Fruit fly (Drosophila melanogaster) whole organism, embryonic: Measurements from ENCODE around the gene fzo.
A peak's percentile ranks its signal among the peaks of the same experiment; 100 is the strongest.

Experiments used
- BEAF-32 ChIP-seq: fragments of 200-800 bp; sonication (Bioruptor generic); optimal IDR thresholded peaks from 3 replicates; lab custom pipeline; 2017; ENCODE audit warnings: missing biosample characterization, missing genetic modification characterization, mild to moderate bottlenecking, moderate library complexity, missing genetic modification reagents
- C15 ChIP-seq: fragments of 200-800 bp; sonication (Bioruptor generic); IDR thresholded peaks from 3 replicates; pipeline ENCODE4 v1.3.6; 2022; ENCODE audit warnings: missing biosample characterization, missing genetic modification characterization
- CG11085 ChIP-seq: fragments of 200-800 bp; sonication (Bioruptor generic); IDR thresholded peaks from 2 replicates; pipeline ENCODE4 v1.3.6; 2022; ENCODE audit warnings: missing biosample characterization, missing genetic modification characterization
- CG12391 ChIP-seq: fragments of 200-800 bp; sonication (Bioruptor generic); optimal IDR thresholded peaks from 3 replicates; lab custom pipeline; 2018; ENCODE audit warnings: missing biosample characterization, mild to moderate bottlenecking, missing genetic modification characterization, moderate library complexity
- CG12942 ChIP-seq: fragments of 200-800 bp; sonication (Bioruptor generic); optimal IDR thresholded peaks from 3 replicates; lab custom pipeline; 2016; ENCODE audit warnings: missing biosample characterization, missing genetic modification characterization
- CG13424 ChIP-seq: fragments of 200-800 bp; sonication (Bioruptor generic); optimal IDR thresholded peaks from 2 replicates; lab custom pipeline; 2019; ENCODE audit warnings: missing biosample characterization, mild to moderate bottlenecking, missing genetic modification characterization, moderate library complexity
- CG14014 ChIP-seq: fragments of 200-800 bp; sonication (Bioruptor generic); IDR thresholded peaks from 2 replicates; pipeline ENCODE4 v1.3.6; 2022; ENCODE audit warnings: missing biosample characterization, missing genetic modification characterization
- CG17186 ChIP-seq: fragments of 200-800 bp; sonication (Bioruptor generic); optimal IDR thresholded peaks from 3 replicates; lab custom pipeline; 2017; ENCODE audit warnings: missing biosample characterization, missing genetic modification reagents, missing genetic modification characterization
- CG2202 ChIP-seq: fragments of 200-800 bp; sonication (Bioruptor generic); optimal IDR thresholded peaks from 2 replicates; lab custom pipeline; 2018; ENCODE audit warnings: missing biosample characterization, mild to moderate bottlenecking, missing genetic modification characterization
- CG2678 ChIP-seq: fragments of 200-800 bp; sonication (Bioruptor generic); optimal IDR thresholded peaks from 3 replicates; lab custom pipeline; 2019; ENCODE audit warnings: missing biosample characterization, mild to moderate bottlenecking, missing genetic modification characterization, moderate library complexity
- CG30403 ChIP-seq: fragments of 200-800 bp; sonication (Bioruptor generic); optimal IDR thresholded peaks from 3 replicates; lab custom pipeline; 2016; ENCODE audit warnings: missing biosample characterization, missing genetic modification characterization
- CG31224 ChIP-seq: fragments of 200-800 bp; sonication (Bioruptor generic); IDR thresholded peaks from 2 replicates; pipeline ENCODE4 v1.3.6; 2022; ENCODE audit warnings: missing biosample characterization, missing genetic modification characterization
- CG32532 ChIP-seq: fragments of 200-800 bp; sonication (Bioruptor generic); IDR thresholded peaks from 2 replicates; pipeline ENCODE4 v1.3.6; 2022; ENCODE audit warnings: missing biosample characterization, missing genetic modification characterization
- CG32767 ChIP-seq: fragments of 200-800 bp; sonication (Bioruptor generic); IDR thresholded peaks from 2 replicates; pipeline ENCODE4 v1.3.6; 2022; ENCODE audit warnings: missing biosample characterization, missing genetic modification characterization
- CG4617 ChIP-seq: fragments of 200-800 bp; sonication (Bioruptor generic); optimal IDR thresholded peaks from 3 replicates; lab custom pipeline; 2016; ENCODE audit warnings: missing biosample characterization, missing genetic modification characterization, borderline replicate concordance
- CG6175 ChIP-seq: fragments of 200-800 bp; sonication (Bioruptor generic); IDR thresholded peaks from 3 replicates; pipeline ENCODE4 v1.3.6; 2022; ENCODE audit warnings: missing biosample characterization, missing genetic modification characterization
- CG6254 ChIP-seq: fragments of 200-800 bp; sonication (Bioruptor generic); optimal IDR thresholded peaks from 3 replicates; lab custom pipeline; 2017; ENCODE audit warnings: mild to moderate bottlenecking, missing biosample characterization, missing genetic modification reagents, missing genetic modification characterization
- CG6272 ChIP-seq: fragments of 200-800 bp; sonication (Bioruptor generic); IDR thresholded peaks from 2 replicates; pipeline ENCODE4 v1.3.6; 2022; ENCODE audit warnings: missing biosample characterization, missing genetic modification characterization
- CG6765 ChIP-seq: fragments of 200-800 bp; sonication (Bioruptor generic); optimal IDR thresholded peaks from 3 replicates; lab custom pipeline; 2017; ENCODE audit warnings: missing biosample characterization, mild to moderate bottlenecking, missing genetic modification characterization
- CG7839 ChIP-seq: fragments of 200-800 bp; sonication (Bioruptor generic); optimal IDR thresholded peaks from 3 replicates; lab custom pipeline; 2018; ENCODE audit warnings: missing biosample characterization, mild to moderate bottlenecking, missing genetic modification characterization, moderate library complexity
- CG9609 ChIP-seq: fragments of 200-800 bp; sonication (Bioruptor generic); optimal IDR thresholded peaks from 3 replicates; lab custom pipeline; 2016; ENCODE audit warnings: missing biosample characterization, missing genetic modification characterization
- CoRest ChIP-seq: fragments of 200-800 bp; sonication (Bioruptor generic); optimal IDR thresholded peaks from 3 replicates; lab custom pipeline; 2018; ENCODE audit warnings: missing biosample characterization, mild to moderate bottlenecking, missing genetic modification characterization, moderate library complexity
- Dll ChIP-seq: fragments of 200-800 bp; sonication (Bioruptor generic); IDR thresholded peaks from 4 replicates; pipeline ENCODE4 v1.3.6; 2022; ENCODE audit warnings: missing biosample characterization, missing genetic modification characterization; ENCODE audit not compliant: partially characterized antibody
- Ets97D ChIP-seq: fragments of 200-800 bp; sonication (Bioruptor generic); optimal IDR thresholded peaks from 3 replicates; lab custom pipeline; 2016; ENCODE audit warnings: missing biosample characterization, missing genetic modification characterization
- Gug ChIP-seq: fragments of 200-800 bp; sonication (Bioruptor generic); IDR thresholded peaks from 4 replicates; pipeline ENCODE4 v1.3.6; 2022; ENCODE audit warnings: missing biosample characterization, missing genetic modification characterization
- HLH3B ChIP-seq: fragments of 200-800 bp; sonication (Bioruptor generic); IDR thresholded peaks from 2 replicates; pipeline ENCODE4 v1.3.6; 2022; ENCODE audit warnings: missing biosample characterization, missing genetic modification characterization
- Hey ChIP-seq: fragments of 200-800 bp; sonication (Bioruptor generic); optimal IDR thresholded peaks from 3 replicates; lab custom pipeline; 2018; ENCODE audit warnings: missing biosample characterization, mild to moderate bottlenecking, missing genetic modification characterization
- Jarid2 ChIP-seq: fragments of 200-800 bp; sonication (Bioruptor generic); optimal IDR thresholded peaks from 3 replicates; lab custom pipeline; 2017; ENCODE audit warnings: mild to moderate bottlenecking, missing biosample characterization, missing genetic modification reagents, missing genetic modification characterization
- Kr ChIP-seq: fragments of 200-800 bp; sonication (Bioruptor generic); optimal IDR thresholded peaks from 2 replicates; lab custom pipeline; 2017; ENCODE audit warnings: missing biosample characterization, mild to moderate bottlenecking, missing genetic modification characterization
- MBD-R2 ChIP-seq: fragments of 200-800 bp; sonication (Bioruptor generic); IDR thresholded peaks from 2 replicates; pipeline ENCODE4 v1.3.6; 2022; ENCODE audit warnings: missing biosample characterization, missing genetic modification characterization
- Pdp1 ChIP-seq, 2 experiments: fragments of 200-800 bp; sonication (Bioruptor generic); optimal IDR thresholded peaks; 3 replicates each; lab custom pipeline; 2016; ENCODE audit warnings: missing biosample characterization in 2 of 2, missing genetic modification characterization in 2 of 2, mild to moderate bottlenecking in 1 of 2, moderate library complexity in 1 of 2
- Scr ChIP-seq: fragments of 200-800 bp; sonication (Bioruptor generic); IDR thresholded peaks from 2 replicates; pipeline ENCODE4 v1.3.6; 2022; ENCODE audit warnings: missing biosample characterization, missing genetic modification characterization; ENCODE audit not compliant: partially characterized antibody
- Sry-β ChIP-seq: fragments of 200-800 bp; sonication (Bioruptor generic); optimal IDR thresholded peaks from 2 replicates; lab custom pipeline; 2018; ENCODE audit warnings: missing biosample characterization, mild to moderate bottlenecking, missing genetic modification characterization, moderate library complexity
- Usf ChIP-seq: fragments of 200-800 bp; sonication (Bioruptor generic); optimal IDR thresholded peaks from 2 replicates; lab custom pipeline; 2017; ENCODE audit warnings: missing genotype, missing biosample characterization, missing genetic modification characterization
- Vsx1 ChIP-seq: fragments of 200-800 bp; sonication (Bioruptor generic); optimal IDR thresholded peaks from 2 replicates; lab custom pipeline; 2017; ENCODE audit warnings: missing biosample characterization, mild to moderate bottlenecking, missing genetic modification characterization, missing genetic modification reagents
- YL-1 ChIP-seq: fragments of 200-800 bp; sonication (Bioruptor generic); optimal IDR thresholded peaks from 3 replicates; lab custom pipeline; 2017; ENCODE audit warnings: missing biosample characterization, mild to moderate bottlenecking, missing genetic modification characterization
- az2 ChIP-seq: fragments of 200-800 bp; sonication (Bioruptor generic); optimal IDR thresholded peaks from 3 replicates; lab custom pipeline; 2016; ENCODE audit warnings: missing biosample characterization, missing genetic modification characterization
- bowl ChIP-seq: fragments of 200-800 bp; sonication (Bioruptor generic); IDR thresholded peaks from 2 replicates; pipeline ENCODE4 v1.3.6; 2022; ENCODE audit warnings: missing biosample characterization, missing genetic modification characterization
- ci ChIP-seq: fragments of 200-800 bp; sonication (Bioruptor generic); IDR thresholded peaks from 3 replicates; pipeline ENCODE4 v1.3.6; 2022; ENCODE audit warnings: missing biosample characterization, missing genetic modification characterization
- dm ChIP-seq: fragments of 200-800 bp; sonication (Bioruptor generic); optimal IDR thresholded peaks from 3 replicates; lab custom pipeline; 2016; ENCODE audit warnings: missing biosample characterization, missing genetic modification characterization
- exex ChIP-seq: fragments of 200-800 bp; sonication (Bioruptor generic); optimal IDR thresholded peaks from 4 replicates; lab custom pipeline; 2018; ENCODE audit warnings: missing biosample characterization, mild to moderate bottlenecking, missing genetic modification characterization, moderate library complexity
- ftz-f1 ChIP-seq: fragments of 200-800 bp; sonication (Bioruptor generic); optimal IDR thresholded peaks from 2 replicates; lab custom pipeline; 2016; ENCODE audit warnings: missing biosample characterization, missing genetic modification characterization
- h ChIP-seq: fragments of >200 bp; optimal IDR thresholded peaks from 2 replicates; lab custom pipeline; 2017
- hb ChIP-seq: fragments of 200-800 bp; sonication (Bioruptor generic); IDR thresholded peaks from 3 replicates; pipeline ENCODE4 v1.3.6; 2022; ENCODE audit warnings: missing biosample characterization, missing genetic modification characterization; ENCODE audit not compliant: partially characterized antibody
- klu ChIP-seq: fragments of 200-800 bp; sonication (Bioruptor generic); IDR thresholded peaks from 2 replicates; pipeline ENCODE4 v1.3.6; 2022; ENCODE audit warnings: missing biosample characterization, missing genetic modification characterization
- pum ChIP-seq: fragments of 200-800 bp; sonication (Bioruptor generic); optimal IDR thresholded peaks from 2 replicates; lab custom pipeline; 2016; ENCODE audit warnings: missing biosample characterization, missing genetic modification characterization
- rib ChIP-seq: fragments of 200-800 bp; sonication (Bioruptor generic); IDR thresholded peaks from 2 replicates; pipeline ENCODE4 v1.3.6; 2022; ENCODE audit warnings: missing biosample characterization, missing genetic modification characterization
- sens ChIP-seq: fragments of 200-800 bp; sonication (Bioruptor generic); peaks from one replicate; lab custom pipeline; 2016; ENCODE audit warnings: missing biosample characterization, missing genetic modification characterization
- slp2 ChIP-seq: fragments of 200-800 bp; sonication (Bioruptor generic); optimal IDR thresholded peaks from 2 replicates; lab custom pipeline; 2016; ENCODE audit warnings: missing biosample characterization, missing genetic modification characterization
- sqz ChIP-seq: fragments of 200-800 bp; sonication (Bioruptor generic); optimal IDR thresholded peaks from 3 replicates; lab custom pipeline; 2018; ENCODE audit warnings: missing biosample characterization, mild to moderate bottlenecking, missing genetic modification characterization
- unc-4 ChIP-seq: fragments of 200-800 bp; sonication (Bioruptor generic); IDR thresholded peaks from 2 replicates; pipeline ENCODE4 v1.3.6; 2022; ENCODE audit warnings: missing biosample characterization, missing genetic modification characterization; ENCODE audit not compliant: partially characterized antibody

The fzo gene

DNA sequence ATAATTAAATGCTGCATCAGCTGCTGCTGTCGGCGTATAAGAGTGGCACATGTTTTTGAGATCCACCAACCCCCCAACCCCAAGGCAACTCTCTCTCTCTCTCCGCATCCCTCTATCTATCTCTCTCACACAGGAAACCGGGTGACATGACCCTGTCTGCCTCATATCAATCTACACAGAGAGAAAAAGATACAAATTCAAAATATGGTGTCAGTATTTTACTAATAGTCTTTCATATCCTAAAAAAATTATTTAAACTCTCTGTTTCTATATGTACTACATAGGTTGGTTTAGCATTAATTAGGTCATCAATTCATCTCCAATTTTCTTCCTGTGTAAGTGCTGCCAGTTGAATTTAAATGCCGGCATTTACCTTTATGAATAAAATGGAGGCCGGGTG, 28.5 kb downstream of the fzo start (continued):
- TF ChIP-seq Hey (tag; lab: Kevin White, UChicago) (no peak), YL-1 (GFP tag; lab: Kevin White, UChicago) (no peak), ftz-f1 (GFP tag; lab: Kevin White, UChicago) (no peak), bowl (GFP tag; lab: Robert Waterston, UW) (peak; percentile 76), CG32532 (GFP tag; lab: Robert Waterston, UW) (peak; percentile 85), CG6272 (GFP tag; lab: Robert Waterston, UW) (peak; percentile 85), CG12391 (peak; percentile 95), MBD-R2 (GFP tag; lab: Robert Waterston, UW) (peak; percentile 72; the same call in 1 of the 2 replicates), klu (GFP tag; lab: Robert Waterston, UW) (peak; percentile 72), ci (GFP tag; lab: Robert Waterston, UW) (peak; percentile 96), CG7839 (tag; lab: Kevin White, UChicago) (peak; percentile 93), CG13424 (tag; lab: Kevin White, UChicago) (peak; percentile 92), Jarid2 (GFP tag; lab: Kevin White, UChicago) (peak; percentile 72), CG14014 (GFP tag; lab: Robert Waterston, UW) (peak; percentile 84), CG32767 (GFP tag; lab: Robert Waterston, UW) (peak; percentile 86), slp2 (GFP tag; lab: Kevin White, UChicago) (peak; percentile 85), Usf (peak; percentile 58), Scr (GFP tag; lab: Robert Waterston, UW) (no peak), CG12942 (GFP tag; lab: Kevin White, UChicago) (peak; percentile 87), sqz (GFP tag; lab: Kevin White, UChicago) (peak; percentile 55), rib (GFP tag; lab: Robert Waterston, UW) (peak; percentile 66; the same call in 1 of the 2 replicates), HLH3B (peak; percentile 94), CG6765 (GFP tag; lab: Kevin White, UChicago) (peak; percentile 63), C15 (GFP tag; lab: Robert Waterston, UW) (peak; percentile 73; the same call in 2 of the 3 replicates), CG6254 (GFP tag; lab: Kevin White, UChicago) (peak; percentile 81), CG9609 (peak; percentile 86), Vsx1 (GFP tag; lab: Kevin White, UChicago) (peak; percentile 76), sens (peak; percentile 98), dm (GFP tag; lab: Kevin White, UChicago) (peak; percentile 73), unc-4 (GFP tag; lab: Robert Waterston, UW) (no peak), Dll (no peak), CG11085 (GFP tag; lab: Robert Waterston, UW) (peak; percentile 60), Gug (GFP tag; lab: Robert Waterston, UW) (peak; percentile 74), az2 (GFP tag; lab: Kevin White, UChicago) (peak; percentile 93), BEAF-32 (no peak), Pdp1 (GFP tag; optimal IDR thresholded peaks at IDR 0.05; lab: Kevin White, UChicago) (peak; percentile 79 to 90), Ets97D (peak; percentile 79), CG4617 (GFP tag; lab: Kevin White, UChicago) (peak; percentile 70), exex (tag; lab: Kevin White, UChicago) (peak; percentile 14), h (lab: Kevin White, UChicago) (no peak), Sry-β (peak; percentile 58), CoRest (tag; lab: Kevin White, UChicago) (peak; percentile 91), hb (no peak), pum (GFP tag; lab: Kevin White, UChicago) (peak; percentile 92), CG6175 (GFP tag; lab: Robert Waterston, UW) (peak; percentile 66; the same call in 2 of the 3 replicates), CG2202 (tag; lab: Kevin White, UChicago) (peak; percentile 84), CG17186 (peak; percentile 40), CG31224 (GFP tag; lab: Robert Waterston, UW) (peak; percentile 37; the same call in 1 of the 2 replicates), Kr (no peak), CG2678 (tag; lab: Kevin White, UChicago) (peak; percentile 92), CG30403 (GFP tag; lab: Kevin White, UChicago) (peak; percentile 92)
